Fruit fly (Drosophila melanogaster): Measurements from ENCODE around the gene jim.

DNA sequence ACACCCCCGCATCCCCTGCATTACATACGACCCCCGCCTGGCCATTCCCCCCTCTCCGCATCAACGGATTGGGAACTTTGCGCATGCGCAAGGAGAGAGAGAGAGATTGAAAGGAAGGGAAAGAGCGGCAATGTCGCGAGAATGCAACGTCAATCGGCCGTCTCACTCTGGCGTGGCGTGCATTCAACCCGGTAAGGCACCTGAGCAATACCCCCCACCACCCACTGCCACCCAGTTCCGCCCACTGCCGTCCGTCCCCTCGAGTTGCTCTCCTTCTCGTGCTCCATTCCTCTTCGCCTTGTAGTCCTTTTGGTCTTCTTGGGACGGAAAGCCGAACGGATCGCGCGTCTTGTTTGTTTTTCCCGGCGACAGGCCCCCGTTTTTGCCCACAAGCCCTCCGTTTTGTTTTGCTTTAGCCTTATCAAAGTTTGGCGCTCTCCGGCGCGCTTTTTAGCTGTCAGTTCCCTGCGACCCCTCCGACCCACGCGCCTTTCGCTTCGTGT, 4.8 kb upstream of the jim start:
- TF ChIP-seq CG32121 (GFP tag; IDR thresholded peaks at IDR 0.05) (no peak; the same call in 1 of the 2 replicates), CG15710 (tag; optimal IDR thresholded peaks at IDR 0.05) (peak; percentile 63), CG10348 (GFP tag; IDR thresholded peaks at IDR 0.05) (no peak), CG4496 (GFP tag; IDR thresholded peaks at IDR 0.05) (peak; percentile 56), CG17806 (tag; optimal IDR thresholded peaks at IDR 0.05) (peak; percentile 18), D1 (tag; optimal IDR thresholded peaks at IDR 0.05) (no peak), rn (GFP tag; IDR thresholded peaks at IDR 0.05) (peak; percentile 46; the same call in 1 of the 2 replicates), gl (tag; optimal IDR thresholded peaks at IDR 0.05) (peak; percentile 76), Snoo (tag; optimal IDR thresholded peaks at IDR 0.05) (peak; percentile 46), CG13204 (GFP tag; optimal IDR thresholded peaks at IDR 0.05) (peak; percentile 97), EcR (GFP tag; optimal IDR thresholded peaks at IDR 0.05) (peak; percentile 98)
